Worm (Caenorhabditis elegans): ENCODE data around the gene Y54F10AR.1.

The Y54F10AR.1 gene

DNA sequence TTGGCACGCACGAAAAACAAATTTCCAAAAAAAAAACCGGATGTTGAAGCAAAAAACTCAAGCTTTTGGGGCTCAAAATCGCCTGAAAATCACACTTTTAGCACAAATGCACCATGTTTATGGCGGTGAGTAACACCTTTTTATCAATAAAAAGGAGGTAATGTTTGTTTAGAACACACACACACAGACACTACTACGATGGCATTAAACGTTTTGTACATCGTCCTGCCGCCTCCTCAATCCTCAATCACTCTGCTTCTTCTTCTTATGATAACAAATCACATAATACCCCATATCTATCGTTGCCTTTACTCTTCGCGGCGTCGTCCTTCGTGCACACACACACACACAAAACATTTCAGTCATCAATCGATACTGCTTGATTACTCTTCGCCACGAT lies 10.7 kb upstream of the Y54F10AR.1 start, which contains the start of gene gpa-17 (continued):
- TF ChIP-seq efl-1 (optimal IDR thresholded peaks at IDR 0.05) (no peak), efl-1 (GFP tag; optimal IDR thresholded peaks at IDR 0.05 in 1 of 2) (peak in 1 of 2 experiments; percentile 63), egl-27 (tag; optimal IDR thresholded peaks at IDR 0.05) (no peak), lin-15B (tag; optimal IDR thresholded peaks at IDR 0.05) (no peak), swsn-7 (tag; optimal IDR thresholded peaks at IDR 0.05) (no peak), lir-3 (tag; optimal IDR thresholded peaks at IDR 0.05; ENCODE audit: poor library complexity) (no peak)

DNA sequence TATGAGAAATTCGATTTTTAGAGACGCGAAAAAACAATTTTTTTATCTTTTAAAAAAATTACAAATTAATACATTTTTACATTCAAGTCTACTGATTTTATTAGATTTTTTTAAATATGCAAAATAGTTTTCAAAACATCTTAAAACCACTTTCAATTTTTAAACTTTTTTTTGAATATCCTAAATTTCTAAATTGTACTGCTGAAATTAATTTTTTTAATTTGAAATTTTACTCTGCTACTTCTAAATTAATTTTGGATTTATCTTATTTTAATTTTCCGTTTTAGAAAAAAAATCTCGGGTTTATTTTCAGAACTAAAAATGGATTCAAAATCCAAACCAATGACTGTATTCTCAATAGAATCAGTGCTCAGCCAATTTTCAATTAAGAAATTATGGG lies 3.5 kb upstream of the Y54F10AR.1 start, which contains the start of gene Y71H2B.8:
Y71H2B.8 (plus strand) TSS at position 301 of the 400 bp plus-strand sequence.
- TF ChIP-seq unc-86 (tag; optimal IDR thresholded peaks at IDR 0.05) (no peak), grh-1 (GFP tag; IDR thresholded peaks at IDR 0.05) (no peak), ztf-11 (tag; optimal IDR thresholded peaks at IDR 0.05) (no peak), nhr-12 (tag; optimal IDR thresholded peaks at IDR 0.05) (no peak), pag-3 (tag; optimal IDR thresholded peaks at IDR 0.05; ENCODE audit: borderline replicate concordance, insufficient read depth) (no peak), swsn-7 (tag; optimal IDR thresholded peaks at IDR 0.05) (no peak), tlp-1 (tag; optimal IDR thresholded peaks at IDR 0.05) (no peak), mep-1 (tag; optimal IDR thresholded peaks at IDR 0.05) (no peak), vab-15 (tag; optimal IDR thresholded peaks at IDR 0.05) (no peak), lir-3 (tag; optimal IDR thresholded peaks at IDR 0.05; ENCODE audit: poor library complexity) (no peak), ceh-8 (GFP tag; optimal IDR thresholded peaks at IDR 0.05) (no peak), ztf-4 (tag; optimal IDR thresholded peaks at IDR 0.05) (no peak), lin-39 (tag; optimal IDR thresholded peaks at IDR 0.05) (no peak), nhr-90 (tag; optimal IDR thresholded peaks at IDR 0.05; ENCODE audit: poor library complexity) (no peak), ces-1 (GFP tag; optimal IDR thresholded peaks at IDR 0.05) (no peak), tbx-2 (tag; optimal IDR thresholded peaks at IDR 0.05) (no peak)

DNA sequence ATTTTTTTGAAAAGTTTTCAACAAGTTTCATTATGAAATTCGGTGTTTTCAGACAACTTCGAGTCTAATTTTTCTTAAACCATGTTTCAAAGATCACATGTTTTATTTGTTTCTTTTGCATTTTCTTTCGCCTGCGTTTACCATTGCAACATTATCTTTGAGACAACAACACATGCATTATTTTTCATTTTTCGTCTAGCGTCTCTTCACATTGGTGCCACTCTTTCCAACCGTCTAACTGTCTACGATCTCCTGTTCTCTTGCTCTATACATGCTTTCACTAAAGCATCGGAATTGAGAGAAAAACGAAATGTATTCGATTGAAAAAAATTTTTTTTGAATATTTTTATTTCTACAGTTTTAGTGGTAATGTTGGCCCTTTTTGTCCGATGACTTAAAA lies 3.1 kb upstream of the Y54F10AR.1 start:
- TF ChIP-seq pag-3 (tag; optimal IDR thresholded peaks at IDR 0.05; ENCODE audit: borderline replicate concordance, insufficient read depth) = no peak
- TF ChIP-seq unc-98 (GFP tag; IDR thresholded peaks at IDR 0.05) = no peak
- TF ChIP-seq nhr-11 (tag; optimal IDR thresholded peaks at IDR 0.05) = no peak
- no peak for TF ChIP-seq nhr-90 (tag; optimal IDR thresholded peaks at IDR 0.05; ENCODE audit: poor library complexity)
- TF ChIP-seq ceh-63 (GFP tag; optimal IDR thresholded peaks at IDR 0.05) = no peak
- TF ChIP-seq unc-30 (tag; optimal IDR thresholded peaks at IDR 0.05) = no peak
- TF ChIP-seq irx-1 (tag; optimal IDR thresholded peaks at IDR 0.05) = peak; percentile 40
- TF ChIP-seq zag-1 (tag; optimal IDR thresholded peaks at IDR 0.05) = no peak
- TF ChIP-seq jun-1 (tag; optimal IDR thresholded peaks at IDR 0.05) = peak; percentile 15
- TF ChIP-seq hlh-17 (GFP tag; optimal IDR thresholded peaks at IDR 0.05; ENCODE audit: borderline replicate concordance) = no peak
- TF ChIP-seq nhr-20 (tag; optimal IDR thresholded peaks at IDR 0.05) = peak; percentile 28
- TF ChIP-seq alr-1 (tag; optimal IDR thresholded peaks at IDR 0.05; ENCODE audit: borderline replicate concordance) = no peak
- no peak for TF ChIP-seq aha-1 (tag; optimal IDR thresholded peaks at IDR 0.05)
- TF ChIP-seq isw-1 (GFP tag; IDR thresholded peaks at IDR 0.05) = peak; percentile 27; the same call in 1 of the 2 replicates
- peak; percentile 21 for TF ChIP-seq unc-86 (tag; optimal IDR thresholded peaks at IDR 0.05)
- no peak for TF ChIP-seq sptf-1 (tag; optimal IDR thresholded peaks at IDR 0.05)
- TF ChIP-seq dsc-1 (tag; optimal IDR thresholded peaks at IDR 0.05) = peak; percentile 28
- TF ChIP-seq lin-14 (GFP tag; optimal IDR thresholded peaks at IDR 0.05) = peak; percentile 83
- peak in 1 of 2 experiments; percentile 71 for TF ChIP-seq mdl-1 (tag; optimal IDR thresholded peaks at IDR 0.05)
- TF ChIP-seq lsy-2 (tag; optimal IDR thresholded peaks at IDR 0.05) = peak; percentile 76 to 77
- no peak for TF ChIP-seq ztf-4 (tag; optimal IDR thresholded peaks at IDR 0.05)
- no peak for TF ChIP-seq lin-13 (GFP tag; optimal IDR thresholded peaks at IDR 0.05)
- no peak for TF ChIP-seq C04F5.9 (tag; optimal IDR thresholded peaks at IDR 0.05)
- TF ChIP-seq sox-4 (tag; optimal IDR thresholded peaks at IDR 0.05) = no peak
- no peak for TF ChIP-seq mab-9 (GFP tag; IDR thresholded peaks at IDR 0.05)
- no peak for TF ChIP-seq hpl-2 (GFP tag; optimal IDR thresholded peaks at IDR 0.05)
- no peak for TF ChIP-seq lin-39 (tag; optimal IDR thresholded peaks at IDR 0.05)
- no peak for TF ChIP-seq nhr-12 (tag; optimal IDR thresholded peaks at IDR 0.05)
- TF ChIP-seq pax-3 (tag; optimal IDR thresholded peaks at IDR 0.05) = no peak
- peak; percentile 76 for TF ChIP-seq snu-23 (GFP tag; optimal IDR thresholded peaks at IDR 0.05)
- TF ChIP-seq F16B12.6 (tag; optimal IDR thresholded peaks at IDR 0.05) = no peak
- TF ChIP-seq ztf-11 (tag; optimal IDR thresholded peaks at IDR 0.05) = no peak
- TF ChIP-seq ceh-82 (tag; optimal IDR thresholded peaks at IDR 0.05) = peak in 2 of 3 experiments; percentile 48 to 54
- TF ChIP-seq nhr-85 (tag) = peak; percentile 69
- TF ChIP-seq nhr-28 (tag; optimal IDR thresholded peaks at IDR 0.05) = no peak
- TF ChIP-seq nhr-47 (tag; optimal IDR thresholded peaks at IDR 0.05) = peak; percentile 63

Data from whole organism, L1 larva.